Fruit fly (Drosophila melanogaster): ENCODE results near the gene CG4362.

CG4362 gene

DNA sequence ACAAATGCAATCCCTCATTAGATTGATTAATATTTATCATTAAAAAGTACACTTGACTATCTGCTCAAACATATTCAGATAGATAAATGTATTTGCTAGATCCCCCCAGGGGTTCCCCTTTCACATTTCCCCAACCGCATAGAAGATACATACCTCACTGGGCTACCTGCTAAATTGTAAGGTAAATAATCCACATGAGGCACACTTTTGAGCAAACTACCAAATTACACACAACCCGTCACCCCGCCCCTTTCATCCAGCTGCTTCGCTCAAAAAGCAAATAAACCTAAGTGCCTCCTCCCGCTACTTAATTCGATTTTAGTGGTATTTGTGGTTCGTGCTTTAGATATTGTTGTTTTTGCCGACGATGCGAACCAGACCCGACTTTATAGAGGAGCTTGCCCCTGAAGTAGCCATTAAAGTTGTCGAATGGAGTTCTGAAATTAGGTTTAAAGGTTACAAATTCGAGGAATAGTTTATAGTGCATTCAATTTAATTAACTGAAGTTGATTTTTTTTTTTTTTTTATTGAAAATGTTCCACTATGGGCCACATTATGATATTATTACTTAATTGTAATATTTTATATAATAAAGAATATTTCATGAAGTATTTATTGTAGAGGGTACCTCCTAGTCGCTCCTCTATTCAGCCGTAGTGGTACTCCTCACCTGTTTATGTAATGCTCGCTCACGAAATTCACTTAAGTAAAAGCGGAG, 44.3 kb downstream of the CG4362 start (continued):
- TF ChIP-seq Sox102F (GFP tag; optimal IDR thresholded peaks at IDR 0.05) (peak; percentile 55), Aef1 (GFP tag; IDR thresholded peaks at IDR 0.05) (no peak), repo (GFP tag; optimal IDR thresholded peaks at IDR 0.05) (no peak), HLH54F (GFP tag; optimal IDR thresholded peaks at IDR 0.05) (no peak), fd3F (GFP tag; optimal IDR thresholded peaks at IDR 0.05) (no peak), z (GFP tag; IDR thresholded peaks at IDR 0.05) (no peak), lola (GFP tag; optimal IDR thresholded peaks at IDR 0.05) (peak in 1 of 3 experiments; percentile 16), CG32532 (GFP tag; IDR thresholded peaks at IDR 0.05) (0 out of 2 replicates have a peak, but pooled peaks have one; percentile 35)

DNA sequence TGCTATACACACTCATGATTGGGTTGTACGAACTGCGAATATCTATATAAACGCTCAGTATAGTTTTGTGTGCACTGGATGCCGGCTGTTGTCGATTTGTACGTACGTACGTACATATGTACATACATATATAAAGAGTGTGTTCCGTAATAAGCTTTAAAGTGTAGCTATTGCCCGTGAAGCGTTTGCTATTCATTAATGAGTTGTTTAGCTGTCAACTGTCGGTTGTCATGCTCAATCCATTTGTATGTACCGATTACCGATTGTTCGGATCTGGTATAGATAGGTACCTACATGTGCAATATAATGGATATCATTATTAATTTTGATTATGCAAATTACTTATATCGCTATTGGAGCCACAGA, 45.4 kb downstream of the CG4362 start:
- TF ChIP-seq CG2712 (tag; optimal IDR thresholded peaks at IDR 0.05) (no peak), Side (GFP tag; optimal IDR thresholded peaks at IDR 0.05) (no peak), Nf-YA (GFP tag; IDR thresholded peaks at IDR 0.05) (no peak), Pdp1 (GFP tag; optimal IDR thresholded peaks at IDR 0.05) (peak in 1 of 2 experiments; percentile 56)

DNA sequence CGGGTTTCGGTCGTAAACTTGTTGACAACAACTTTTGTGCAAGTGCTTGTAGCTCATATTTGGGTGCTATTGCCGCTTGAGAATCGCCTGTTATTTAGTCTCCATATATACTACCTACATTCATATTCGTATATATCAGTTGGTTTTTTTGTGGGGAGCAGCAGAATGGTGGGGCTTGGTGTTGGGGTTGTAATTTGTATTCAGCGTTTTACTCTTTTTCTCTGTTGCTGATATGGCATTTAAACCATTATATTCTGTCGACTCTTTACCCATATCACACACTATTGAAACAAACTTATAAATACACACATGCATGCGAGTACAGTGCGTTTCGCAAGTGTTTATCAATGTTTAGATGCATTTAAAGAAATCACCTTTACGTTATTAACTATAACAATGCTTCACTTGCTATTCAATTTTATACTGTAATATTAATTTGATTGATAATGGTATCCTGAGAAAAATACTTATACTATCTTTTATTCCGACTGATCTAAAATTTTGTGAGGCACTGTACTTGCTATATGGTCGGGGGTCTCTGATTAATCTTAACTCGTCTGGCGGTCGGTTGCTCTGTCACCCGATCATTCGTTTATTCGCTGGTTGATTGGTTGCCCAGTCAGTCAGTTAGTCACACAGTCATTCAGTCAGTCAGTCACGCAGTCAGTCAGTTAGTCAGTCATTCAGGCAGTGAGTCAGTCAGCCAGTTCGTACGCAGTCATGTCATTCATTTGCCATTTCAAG, 45.9 kb downstream of the CG4362 start:
- TF ChIP-seq Hr39 (optimal IDR thresholded peaks at IDR 0.05), result no peak
- peak; percentile 88 for TF ChIP-seq CG12391 (tag; optimal IDR thresholded peaks at IDR 0.05)
- TF ChIP-seq CG43689 (GFP tag; IDR thresholded peaks at IDR 0.05), result peak; percentile 61; the same call in 1 of the 2 replicates
- TF ChIP-seq C15 (GFP tag; IDR thresholded peaks at IDR 0.05), result peak; percentile 61; the same call in 1 of the 3 replicates
- TF ChIP-seq CG13123 (GFP tag; optimal IDR thresholded peaks at IDR 0.05), result peak; percentile 10
- TF ChIP-seq hth (optimal IDR thresholded peaks at IDR 0.05), result no peak
- peak; percentile 52 for TF ChIP-seq Dad (GFP tag; optimal IDR thresholded peaks at IDR 0.05)
- TF ChIP-seq tna (GFP tag; IDR thresholded peaks at IDR 0.05; ENCODE audit: partially characterized antibody), result no peak
- no peak for TF ChIP-seq MTF-1 (GFP tag; optimal IDR thresholded peaks at IDR 0.05; ENCODE audit: borderline replicate concordance)
- TF ChIP-seq sens-2 (GFP tag; IDR thresholded peaks at IDR 0.05), result peak; percentile 34; the same call in 1 of the 2 replicates
- peak; percentile 66 for TF ChIP-seq CG16815 (GFP tag; optimal IDR thresholded peaks at IDR 0.05)
- no peak for TF ChIP-seq bigmax (GFP tag; optimal IDR thresholded peaks at IDR 0.05)
- peak; percentile 55 for TF ChIP-seq CG18011 (GFP tag; optimal IDR thresholded peaks at IDR 0.05)
- TF ChIP-seq tll (GFP tag; optimal IDR thresholded peaks at IDR 0.05), result peak in 1 of 2 experiments; percentile 4
- peak; percentile 44 for TF ChIP-seq CG12744 (GFP tag; optimal IDR thresholded peaks at IDR 0.05)
- TF ChIP-seq org-1 (GFP tag; optimal IDR thresholded peaks at IDR 0.05), result peak; percentile 89
- peak; percentile 87 for TF ChIP-seq CG7556 (GFP tag; optimal IDR thresholded peaks at IDR 0.05)
- TF ChIP-seq Bdp1 (GFP tag; optimal IDR thresholded peaks at IDR 0.05), result peak; percentile 45
- TF ChIP-seq nerfin-1 (tag; optimal IDR thresholded peaks at IDR 0.05), result peak; percentile 72
- TF ChIP-seq gsb (GFP tag; IDR thresholded peaks at IDR 0.05), result peak; percentile 85
- TF ChIP-seq crol (GFP tag; IDR thresholded peaks at IDR 0.05), result peak; percentile 52; the same call in 1 of the 2 replicates
- TF ChIP-seq Asciz (GFP tag; optimal IDR thresholded peaks at IDR 0.05), result peak; percentile 81
- TF ChIP-seq dm (GFP tag; optimal IDR thresholded peaks at IDR 0.05), result peak; percentile 22
- TF ChIP-seq Oli (tag; optimal IDR thresholded peaks at IDR 0.05), result peak; percentile 89
- no peak for TF ChIP-seq kni (GFP tag; optimal IDR thresholded peaks at IDR 0.05)
- TF ChIP-seq CG17385 (GFP tag; optimal IDR thresholded peaks at IDR 0.05), result peak; percentile 86
- 0 out of 3 replicates have a peak, but pooled peaks have one; percentile 15 for TF ChIP-seq HLH4C (GFP tag; IDR thresholded peaks at IDR 0.05; ENCODE audit: partially characterized antibody)
- peak; percentile 92 for TF ChIP-seq dysf (GFP tag; IDR thresholded peaks at IDR 0.05)
- TF ChIP-seq phol (tag; optimal IDR thresholded peaks at IDR 0.05), result peak; percentile 81
- TF ChIP-seq wor (GFP tag; IDR thresholded peaks at IDR 0.05), result peak; percentile 39; the same call in 1 of the 2 replicates
- TF ChIP-seq CG15601 (tag; optimal IDR thresholded peaks at IDR 0.05), result peak; percentile 73
- TF ChIP-seq CG4360 (GFP tag; IDR thresholded peaks at IDR 0.05), result no peak
- peak; percentile 84 for TF ChIP-seq Fer2 (tag; optimal IDR thresholded peaks at IDR 0.05)
